Worm (Caenorhabditis elegans) whole organism, L1 larva: ENCODE data around the gene F42A6.5.
A peak's percentile ranks its signal among the peaks of the same experiment; 100 is the strongest.

ENCODE experiments used
- C16A3.4 ChIP-seq: fragments of 150-350 bp; optimal IDR thresholded peaks from 2 replicates; lab custom pipeline; 2014; ENCODE audit warnings: missing biosample characterization, missing genetic modification characterization
- C34B4.2 ChIP-seq: sonication (generic microtip); optimal IDR thresholded peaks from 2 replicates; lab custom pipeline; 2017; ENCODE audit warnings: mild to moderate bottlenecking, missing genetic modification characterization, missing compliant biosample characterization
- alr-1 ChIP-seq: fragments of 200-800 bp; sonication (Bioruptor generic); optimal IDR thresholded peaks from 2 replicates; lab custom pipeline; 2018; ENCODE audit warnings: borderline replicate concordance, mild to moderate bottlenecking, missing genetic modification characterization, missing compliant biosample characterization
- aly-2 ChIP-seq: fragments of 150-350 bp; optimal IDR thresholded peaks from 2 replicates; lab custom pipeline; 2014; ENCODE audit warnings: missing biosample characterization, missing genetic modification characterization
- blmp-1 ChIP-seq: fragments of 150-350 bp; optimal IDR thresholded peaks from 2 replicates; lab custom pipeline; 2014; ENCODE audit warnings: missing biosample characterization, missing genetic modification characterization
- ceh-63 ChIP-seq: fragments of 200-800 bp; sonication (Bioruptor generic); optimal IDR thresholded peaks from 2 replicates; lab custom pipeline; 2018; ENCODE audit warnings: mild to moderate bottlenecking, missing genetic modification characterization, missing compliant biosample characterization
- ceh-8 ChIP-seq: fragments of 200-800 bp; sonication (Bioruptor generic); optimal IDR thresholded peaks from 2 replicates; lab custom pipeline; 2018; ENCODE audit warnings: mild to moderate bottlenecking, missing genetic modification characterization, moderate library complexity, missing compliant biosample characterization
- ceh-90 ChIP-seq: sonication (generic microtip); optimal IDR thresholded peaks from 2 replicates; lab custom pipeline; 2016; ENCODE audit warnings: missing genetic modification characterization, missing compliant biosample characterization
- ces-1 ChIP-seq: fragments of 150-350 bp; optimal IDR thresholded peaks from 2 replicates; lab custom pipeline; 2014; ENCODE audit warnings: missing biosample characterization, missing genetic modification reagents, missing genetic modification characterization
- dsc-1 ChIP-seq: sonication (generic microtip); optimal IDR thresholded peaks from 2 replicates; lab custom pipeline; 2016; ENCODE audit warnings: mild to moderate bottlenecking, missing genetic modification characterization, missing compliant biosample characterization
- efl-1 ChIP-seq, 4 experiments: fragments of 150-350 bp; optimal IDR thresholded peaks in 3 of 4; peaks in 1 of 4; 1 replicate in 1 of 4; 2 replicates in 3 of 4; lab custom pipeline; 2014; ENCODE audit warnings: missing biosample characterization in 2 of 4, missing genetic modification characterization in 2 of 4, missing genetic modification reagents in 2 of 4
- egl-13 ChIP-seq: sonication (generic microtip); optimal IDR thresholded peaks from 2 replicates; lab custom pipeline; 2016; ENCODE audit warnings: missing genotype, missing genetic modification reagents, missing genetic modification characterization, missing compliant biosample characterization
- elt-2 ChIP-seq: sonication (generic microtip); optimal IDR thresholded peaks from 2 replicates; lab custom pipeline; 2016; ENCODE audit warnings: missing genetic modification characterization, mild to moderate bottlenecking, inconsistent platforms, missing compliant biosample characterization, missing genetic modification reagents
- elt-3 ChIP-seq, 6 experiments: fragments of 150-350 bp in 1 of 6; sonication (generic microtip); optimal IDR thresholded peaks; 2 replicates each; lab custom pipeline; 2017 to 2018; ENCODE audit warnings: missing biosample characterization in 6 of 6, missing genetic modification characterization in 6 of 6, inconsistent platforms in 1 of 6
- fkh-8 ChIP-seq: sonication (generic microtip); optimal IDR thresholded peaks from 2 replicates; lab custom pipeline; 2016; ENCODE audit warnings: mild to moderate bottlenecking, missing genetic modification characterization, missing compliant biosample characterization
- fos-1 ChIP-seq: fragments of 150-350 bp; optimal IDR thresholded peaks from 2 replicates; lab custom pipeline; 2014; ENCODE audit warnings: missing biosample characterization, missing genetic modification characterization
- hlh-4 ChIP-seq: sonication (generic microtip); optimal IDR thresholded peaks from 2 replicates; lab custom pipeline; 2016; ENCODE audit warnings: mild to moderate bottlenecking, missing genetic modification characterization, missing compliant biosample characterization
- hpl-2 ChIP-seq: fragments of 150-350 bp; optimal IDR thresholded peaks from 2 replicates; lab custom pipeline; 2014; ENCODE audit warnings: missing biosample characterization, missing genetic modification reagents, missing genetic modification characterization
- lin-15B ChIP-seq: fragments of 150-350 bp; sonication (generic microtip); optimal IDR thresholded peaks from 3 replicates; lab custom pipeline; 2014; ENCODE audit warnings: missing biosample characterization, missing genetic modification characterization
- lir-3 ChIP-seq: sonication (generic microtip); optimal IDR thresholded peaks from 2 replicates; lab custom pipeline; 2016; ENCODE audit warnings: mild to moderate bottlenecking, missing genetic modification characterization, moderate library complexity, missing compliant biosample characterization; ENCODE audit not compliant: poor library complexity
- lsy-2 ChIP-seq, 2 experiments: fragments of 150-350 bp; optimal IDR thresholded peaks; 2 replicates each; lab custom pipeline; 2014; ENCODE audit warnings: missing biosample characterization in 2 of 2, missing genetic modification characterization in 2 of 2
- mab-9 ChIP-seq: fragments of 200-800 bp; sonication (Bioruptor generic); IDR thresholded peaks from 2 replicates; pipeline ENCODE4 v1.3.6; 2022; ENCODE audit warnings: missing genetic modification reagents, missing genetic modification characterization, missing compliant biosample characterization
- mef-2 ChIP-seq: fragments of 150-350 bp; optimal IDR thresholded peaks from 2 replicates; lab custom pipeline; 2014; ENCODE audit warnings: missing biosample characterization, missing genetic modification characterization
- mep-1 ChIP-seq: fragments of 150-350 bp; optimal IDR thresholded peaks from 2 replicates; lab custom pipeline; 2014; ENCODE audit warnings: missing biosample characterization, missing genetic modification characterization
- nhr-11 ChIP-seq: fragments of 150-350 bp; optimal IDR thresholded peaks from 2 replicates; lab custom pipeline; 2014; ENCODE audit warnings: missing biosample characterization, missing genetic modification characterization
- nhr-12 ChIP-seq: sonication (generic microtip); optimal IDR thresholded peaks from 2 replicates; lab custom pipeline; 2017; ENCODE audit warnings: missing biosample characterization, missing genetic modification characterization
- nhr-19 ChIP-seq: fragments of 200-800 bp; sonication (Bioruptor generic); conservative IDR thresholded peaks from 2 replicates; pipeline ENCODE4 v1.3.6; 2022; ENCODE audit warnings: missing genetic modification characterization, missing compliant biosample characterization
- nhr-77 ChIP-seq: fragments of 150-350 bp; optimal IDR thresholded peaks from 2 replicates; lab custom pipeline; 2014; ENCODE audit warnings: missing biosample characterization, missing genetic modification characterization
- nhr-84 ChIP-seq: sonication (generic microtip); optimal IDR thresholded peaks from 2 replicates; lab custom pipeline; 2017; ENCODE audit warnings: missing biosample characterization, missing genetic modification characterization
- nhr-90 ChIP-seq: sonication (generic microtip); optimal IDR thresholded peaks from 2 replicates; lab custom pipeline; 2016; ENCODE audit warnings: mild to moderate bottlenecking, missing genetic modification characterization, missing compliant biosample characterization; ENCODE audit not compliant: poor library complexity
- pax-3 ChIP-seq: fragments of 200-800 bp; sonication (Bioruptor generic); optimal IDR thresholded peaks from 2 replicates; lab custom pipeline; 2018; ENCODE audit warnings: mild to moderate bottlenecking, missing genetic modification characterization, moderate library complexity, missing compliant biosample characterization
- pqm-1 ChIP-seq: sonication (generic microtip); optimal IDR thresholded peaks from 3 replicates; lab custom pipeline; 2017; ENCODE audit warnings: missing biosample characterization, missing genetic modification characterization
- skn-1 ChIP-seq: fragments of 150-350 bp; optimal IDR thresholded peaks from 2 replicates; lab custom pipeline; 2014; ENCODE audit warnings: missing biosample characterization, missing genetic modification characterization
- snpc-4 ChIP-seq: fragments of 150-350 bp; optimal IDR thresholded peaks from 2 replicates; lab custom pipeline; 2014; ENCODE audit warnings: missing biosample characterization, missing genetic modification characterization
- snu-23 ChIP-seq: sonication (generic microtip); optimal IDR thresholded peaks from 2 replicates; lab custom pipeline; 2016; ENCODE audit warnings: missing genetic modification characterization, missing compliant biosample characterization
- sptf-1 ChIP-seq: fragments of 150-350 bp; optimal IDR thresholded peaks from 2 replicates; lab custom pipeline; 2014; ENCODE audit warnings: missing biosample characterization, missing genetic modification characterization
- tbx-2 ChIP-seq: sonication (generic microtip); optimal IDR thresholded peaks from 2 replicates; lab custom pipeline; 2016; ENCODE audit warnings: missing genetic modification characterization, missing compliant biosample characterization
- unc-30 ChIP-seq: sonication (generic microtip); optimal IDR thresholded peaks from 2 replicates; lab custom pipeline; 2017; ENCODE audit warnings: missing biosample characterization, missing genetic modification characterization
- vab-15 ChIP-seq: sonication (generic microtip); optimal IDR thresholded peaks from 2 replicates; lab custom pipeline; 2017; ENCODE audit warnings: missing genotype, mild to moderate bottlenecking, missing genetic modification characterization, missing compliant biosample characterization
- zip-4 ChIP-seq: fragments of 200-800 bp; sonication (Bioruptor generic); optimal IDR thresholded peaks from 2 replicates; lab custom pipeline; 2018; ENCODE audit warnings: mild to moderate bottlenecking, missing genetic modification characterization, moderate library complexity, missing compliant biosample characterization
- ztf-4 ChIP-seq: fragments of 150-350 bp; optimal IDR thresholded peaks from 2 replicates; lab custom pipeline; 2014; ENCODE audit warnings: missing biosample characterization, missing genetic modification characterization

F42A6.5 gene

ce11 chrIV:3311243-3311642, 20.4 kb downstream of the F42A6.5 start, which contains the start of gene zip-11 (continued):
- TF ChIP-seq blmp-1 (tag; lab: Kevin White, UChicago) = peak; percentile 68
- TF ChIP-seq aly-2 (tag; lab: Kevin White, UChicago) = no peak
- no peak for TF ChIP-seq unc-30
- no peak for TF ChIP-seq ceh-63 (GFP tag; lab: Kevin White, UChicago)
- peak in 2 of 6 experiments; percentile 34 to 39 for TF ChIP-seq elt-3 (tag; optimal IDR thresholded peaks at IDR 0.05; lab: Kevin White, UChicago)
- peak; percentile 10 for TF ChIP-seq snpc-4 (tag; lab: Kevin White, UChicago)
- TF ChIP-seq nhr-84 (tag; lab: Kevin White, UChicago) = no peak
- TF ChIP-seq nhr-19 = peak; percentile 77
- TF ChIP-seq ceh-8 (GFP tag; lab: Kevin White, UChicago) = no peak
- TF ChIP-seq lsy-2 (tag; optimal IDR thresholded peaks at IDR 0.05; lab: Kevin White, UChicago) = peak; percentile 64 to 78
- TF ChIP-seq ceh-90 (tag; lab: Kevin White, UChicago) = no peak
- peak; percentile 9 for TF ChIP-seq skn-1 (tag; lab: Kevin White, UChicago)
- no peak for TF ChIP-seq nhr-12 (tag; lab: Kevin White, UChicago)
- TF ChIP-seq ces-1 (GFP tag; lab: Kevin White, UChicago) = no peak
- no peak for TF ChIP-seq vab-15 (tag; lab: Kevin White, UChicago)
- no peak for TF ChIP-seq hlh-4
- TF ChIP-seq hpl-2 (GFP tag; lab: Kevin White, UChicago) = no peak
- TF ChIP-seq lin-15B = no peak
- TF ChIP-seq snu-23 (GFP tag; lab: Kevin White, UChicago) = peak; percentile 82
- no peak for TF ChIP-seq pax-3
- TF ChIP-seq sptf-1 = no peak
- peak; percentile 2 for TF ChIP-seq fos-1 (tag; lab: Kevin White, UChicago)
- no peak for TF ChIP-seq C16A3.4
- TF ChIP-seq lir-3 (tag; lab: Kevin White, UChicago) = no peak
- peak; percentile 69 for TF ChIP-seq nhr-90 (tag; lab: Kevin White, UChicago)
- TF ChIP-seq efl-1 (optimal IDR thresholded peaks at IDR 0.05; lab: Kevin White, UChicago) = peak; percentile 69 to 79
- TF ChIP-seq efl-1 (GFP tag; optimal IDR thresholded peaks at IDR 0.05 in 1 of 2; lab: Kevin White, UChicago) = peak; percentile 59 to 96
- no peak for TF ChIP-seq nhr-11 (tag; lab: Kevin White, UChicago)
- peak; percentile 16 for TF ChIP-seq nhr-77 (tag; lab: Kevin White, UChicago)
- TF ChIP-seq zip-4 (GFP tag; lab: Kevin White, UChicago) = no peak
- no peak for TF ChIP-seq ztf-4 (tag; lab: Kevin White, UChicago)
- no peak for TF ChIP-seq mab-9
- no peak for TF ChIP-seq alr-1
- peak; percentile 61 for TF ChIP-seq mep-1

DNA sequence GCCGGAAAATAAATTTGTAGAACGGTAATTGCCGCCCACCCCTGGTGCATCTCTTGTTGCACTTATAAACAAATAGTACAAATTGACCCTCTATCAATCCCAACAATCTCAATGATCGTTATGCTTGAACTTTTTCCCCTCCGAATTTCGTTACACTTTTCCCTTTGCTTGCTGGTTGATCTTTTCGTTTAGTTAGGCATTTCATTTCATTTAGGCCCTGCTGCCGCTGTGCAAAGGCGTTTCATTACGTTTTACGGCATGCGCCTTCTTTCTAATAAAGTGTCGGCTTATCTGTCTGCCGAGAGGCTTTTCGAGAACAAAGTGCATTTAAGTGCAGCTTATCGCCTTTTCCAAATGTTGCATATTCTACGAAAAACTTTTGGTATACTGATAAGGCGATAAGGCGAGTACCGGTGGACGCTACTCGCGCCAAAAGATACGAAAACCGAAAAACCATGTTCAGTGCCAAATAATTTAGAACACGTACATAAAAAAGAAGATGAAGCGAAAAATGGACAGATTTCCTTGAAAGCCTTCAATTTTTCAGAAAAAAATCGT, 20.9 kb downstream of the F42A6.5 start:
- TF ChIP-seq pqm-1 (tag; lab: Kevin White, UChicago) (peak; percentile 87), elt-2 (tag; lab: Kevin White, UChicago) (peak; percentile 88), fkh-8 (tag; lab: Kevin White, UChicago) (no peak)
- TF ChIP-seq, all 84 proteins: peak for 2

DNA sequence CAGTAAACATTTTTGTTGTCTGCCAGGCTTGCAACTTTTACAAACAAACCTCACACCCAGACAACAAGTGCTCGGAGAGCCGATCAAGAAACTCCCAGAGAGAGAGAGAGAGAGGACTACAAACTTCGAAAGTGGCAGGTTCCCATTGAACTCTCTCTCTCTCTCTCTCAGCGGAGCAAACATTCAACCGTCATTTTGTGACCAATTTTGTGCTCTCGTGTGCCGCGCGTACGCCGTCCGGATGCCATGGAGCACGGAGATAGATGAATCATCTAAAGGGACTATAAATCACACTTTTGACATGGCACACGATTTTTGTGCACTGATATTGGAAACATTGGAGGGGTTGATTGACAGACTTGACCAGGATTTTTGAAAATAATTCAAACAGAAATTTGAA, 22.8 kb downstream of the F42A6.5 start:
- no peak for TF ChIP-seq efl-1 (optimal IDR thresholded peaks at IDR 0.05; lab: Kevin White, UChicago)
- peak in 1 of 2 experiments; percentile 94 for TF ChIP-seq efl-1 (GFP tag; optimal IDR thresholded peaks at IDR 0.05 in 1 of 2; lab: Kevin White, UChicago)
- TF ChIP-seq nhr-12 (tag; lab: Kevin White, UChicago) = no peak

- TF ChIP-seq tbx-2 (no peak), dsc-1 (tag; lab: Kevin White, UChicago) (no peak), mef-2 (tag; lab: Kevin White, UChicago) (no peak), egl-13 (tag; lab: Kevin White, UChicago) (no peak), mep-1 (no peak), lsy-2 (tag; optimal IDR thresholded peaks at IDR 0.05; lab: Kevin White, UChicago) (no peak), C34B4.2 (no peak), fkh-8 (tag; lab: Kevin White, UChicago) (no peak)
- TF ChIP-seq, all 84 proteins: peak for 0
These were observed 24.2 kb downstream of the F42A6.5 start, which contains the start of gene W08E12.9 for ce11 chrIV:3307463-3307862. Gene W08E12.9, minus strand, starts transcription at chrIV:3307563.
